Fruit fly (Drosophila melanogaster) whole organism, pupa: ENCODE data around the gene CG5455.
A peak's percentile ranks its signal among the peaks of the same experiment; 100 is the strongest.

Source experiments
- CG12605 ChIP-seq: fragments of 200-800 bp; sonication (Bioruptor generic); IDR thresholded peaks from 2 replicates; pipeline ENCODE4 v1.3.6; 2022; ENCODE audit warnings: missing biosample characterization, missing genetic modification characterization
- CG17806 ChIP-seq: fragments of 200-800 bp; sonication (Bioruptor generic); optimal IDR thresholded peaks from 2 replicates; lab custom pipeline; 2018; ENCODE audit warnings: missing biosample characterization, mild to moderate bottlenecking, missing genetic modification characterization, moderate library complexity
- CG34367 ChIP-seq: fragments of 200-800 bp; sonication (Bioruptor generic); optimal IDR thresholded peaks from 2 replicates; lab custom pipeline; 2018; ENCODE audit warnings: missing biosample characterization, mild to moderate bottlenecking, missing genetic modification characterization
- CG4496 ChIP-seq: fragments of 200-800 bp; sonication (Bioruptor generic); IDR thresholded peaks from 3 replicates; pipeline ENCODE4 v1.3.6; 2022; ENCODE audit warnings: missing biosample characterization, missing genetic modification characterization
- EcR ChIP-seq: fragments of 200-800 bp; sonication (Bioruptor generic); optimal IDR thresholded peaks from 3 replicates; lab custom pipeline; 2019; ENCODE audit warnings: missing biosample characterization, missing genetic modification characterization, mild to moderate bottlenecking, moderate library complexity, missing genetic modification reagents
- Pif1A ChIP-seq: fragments of 200-800 bp; sonication (Bioruptor generic); optimal IDR thresholded peaks from 3 replicates; lab custom pipeline; 2016; ENCODE audit warnings: missing biosample characterization, missing genetic modification characterization
- Pif1B ChIP-seq: fragments of 200-800 bp; sonication (Bioruptor generic); optimal IDR thresholded peaks from 3 replicates; lab custom pipeline; 2016; ENCODE audit warnings: missing biosample characterization, missing genetic modification characterization
- Snoo ChIP-seq: fragments of 200-800 bp; sonication (Bioruptor generic); optimal IDR thresholded peaks from 3 replicates; lab custom pipeline; 2017; ENCODE audit warnings: missing biosample characterization, mild to moderate bottlenecking, missing genetic modification characterization, inconsistent platforms
- fd96Ca ChIP-seq: fragments of 200-800 bp; sonication (Bioruptor generic); IDR thresholded peaks from 3 replicates; pipeline ENCODE4 v1.3.6; 2022; ENCODE audit warnings: missing biosample characterization, missing genetic modification characterization
- gl ChIP-seq: fragments of 200-800 bp; sonication (Bioruptor generic); optimal IDR thresholded peaks from 2 replicates; lab custom pipeline; 2018; ENCODE audit warnings: missing biosample characterization, mild to moderate bottlenecking, missing genetic modification characterization

DNA sequence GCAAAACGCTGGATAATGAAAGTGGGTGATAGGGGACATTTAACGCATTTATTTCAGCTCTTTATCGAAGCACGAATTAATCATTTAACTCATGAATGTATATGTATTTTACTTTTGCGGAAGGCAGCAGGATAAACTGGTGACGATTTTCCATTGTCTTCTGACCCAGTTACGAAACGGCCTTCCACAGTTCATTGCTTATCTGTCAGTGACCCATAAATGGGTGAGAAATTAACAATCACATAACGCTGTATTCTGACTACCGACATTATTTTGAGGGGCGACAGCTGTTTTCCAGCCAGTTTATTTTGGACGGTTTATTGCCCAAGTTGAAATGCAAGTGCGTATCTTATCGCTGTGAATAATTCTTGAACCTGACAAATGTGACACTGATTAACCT is 2.2 kb downstream of the CG5455 start:
- TF ChIP-seq EcR (GFP tag; lab: Kevin White, UChicago) (peak; percentile 79), Snoo (tag; lab: Kevin White, UChicago) (no peak), gl (tag; lab: Kevin White, UChicago) (no peak), Pif1B (no peak), Pif1A (no peak), CG17806 (tag; lab: Kevin White, UChicago) (no peak), fd96Ca (no peak), CG34367 (tag; lab: Kevin White, UChicago) (no peak), CG4496 (GFP tag; lab: Robert Waterston, UW) (no peak), CG12605 (GFP tag; lab: Robert Waterston, UW) (no peak)
